Fruit fly (Drosophila melanogaster): ENCODE results near the gene app.

The app gene

dm6 chr3L:12222945-12223634, 43.6 kb downstream of the app start (continued):
- no peak for TF ChIP-seq ham (GFP tag; IDR thresholded peaks at IDR 0.05)
- peak; percentile 11 for TF ChIP-seq fd96Cb (tag; optimal IDR thresholded peaks at IDR 0.05)
- TF ChIP-seq CG17385 (GFP tag; optimal IDR thresholded peaks at IDR 0.05), result peak; percentile 43
- TF ChIP-seq CG12391 (tag; optimal IDR thresholded peaks at IDR 0.05), result peak; percentile 51
- TF ChIP-seq Rfx (GFP tag; IDR thresholded peaks at IDR 0.05), result peak; percentile 65
- TF ChIP-seq ATbp (GFP tag; optimal IDR thresholded peaks at IDR 0.05), result peak; percentile 6
- peak; percentile 42; the same call in 1 of the 2 replicates for TF ChIP-seq Ada2b (GFP tag; IDR thresholded peaks at IDR 0.05)
- TF ChIP-seq Spps (tag; optimal IDR thresholded peaks at IDR 0.05), result peak; percentile 9
- TF ChIP-seq CG18599 (GFP tag; optimal IDR thresholded peaks at IDR 0.05), result peak; percentile 4
- TF ChIP-seq CG11247 (GFP tag; IDR thresholded peaks at IDR 0.05), result 0 out of 2 replicates have a peak, but pooled peaks have one; percentile 31
- TF ChIP-seq CG10979 (tag; optimal IDR thresholded peaks at IDR 0.05), result no peak
- TF ChIP-seq CG31365 (tag; optimal IDR thresholded peaks at IDR 0.05), result no peak
- TF ChIP-seq ken (GFP tag; IDR thresholded peaks at IDR 0.05), result no peak
- TF ChIP-seq CG3163 (GFP tag; optimal IDR thresholded peaks at IDR 0.05), result no peak
- TF ChIP-seq CG4820 (GFP tag; optimal IDR thresholded peaks at IDR 0.05), result peak; percentile 81
- peak; percentile 22; the same call in 1 of the 3 replicates for TF ChIP-seq tgo (GFP tag; IDR thresholded peaks at IDR 0.05)
- no peak for TF ChIP-seq sim (GFP tag; IDR thresholded peaks at IDR 0.05)
- peak; percentile 7 for TF ChIP-seq CG12659 (GFP tag; optimal IDR thresholded peaks at IDR 0.05)
- TF ChIP-seq Blimp-1 (GFP tag; optimal IDR thresholded peaks at IDR 0.05), result peak; percentile 52
- TF ChIP-seq Med (GFP tag), result peak; percentile 78
- TF ChIP-seq CG2120 (GFP tag; optimal IDR thresholded peaks at IDR 0.05), result peak; percentile 7
- TF ChIP-seq vfl (GFP tag; optimal IDR thresholded peaks at IDR 0.05), result no peak
- TF ChIP-seq Abd-B (GFP tag; optimal IDR thresholded peaks at IDR 0.05), result no peak
- 0 out of 2 replicates have a peak, but pooled peaks have one; percentile 9 for TF ChIP-seq dimm (GFP tag; IDR thresholded peaks at IDR 0.05)
- TF ChIP-seq zen (tag; optimal IDR thresholded peaks at IDR 0.05), result no peak
- no peak for TF ChIP-seq salm (tag; optimal IDR thresholded peaks at IDR 0.05)
- peak; percentile 72 for TF ChIP-seq PHDP (tag; optimal IDR thresholded peaks at IDR 0.05)
- TF ChIP-seq CG13287 (GFP tag; IDR thresholded peaks at IDR 0.05; ENCODE audit: partially characterized antibody), result no peak
- TF ChIP-seq sr (GFP tag; IDR thresholded peaks at IDR 0.05), result peak; percentile 79
- no peak for TF ChIP-seq Nf-YA (GFP tag; IDR thresholded peaks at IDR 0.05)
- TF ChIP-seq E2f1 (GFP tag; IDR thresholded peaks at IDR 0.05), result peak; percentile 39; the same call in 1 of the 2 replicates
- peak; percentile 28 for TF ChIP-seq CG17359 (tag; optimal IDR thresholded peaks at IDR 0.05)
- TF ChIP-seq CG31224 (GFP tag; IDR thresholded peaks at IDR 0.05), result no peak
- TF ChIP-seq CG12219 (GFP tag; optimal IDR thresholded peaks at IDR 0.05), result peak; percentile 43
- TF ChIP-seq pan (optimal IDR thresholded peaks at IDR 0.05), result no peak
- TF ChIP-seq pan (GFP tag; optimal IDR thresholded peaks at IDR 0.05 in 1 of 2, IDR thresholded peaks at IDR 0.05 in 1 of 2), result peak in 1 of 2 experiments; percentile 66
- no peak for TF ChIP-seq CG6683 (GFP tag; optimal IDR thresholded peaks at IDR 0.05)
- TF ChIP-seq CG7839 (tag; optimal IDR thresholded peaks at IDR 0.05), result peak; percentile 64
- peak; percentile 48 for TF ChIP-seq nmo (GFP tag; optimal IDR thresholded peaks at IDR 0.05)
- no peak for TF ChIP-seq psq (GFP tag; optimal IDR thresholded peaks at IDR 0.05)
- no peak for TF ChIP-seq sna (GFP tag; IDR thresholded peaks at IDR 0.05; ENCODE audit: partially characterized antibody)
- peak; percentile 39; the same call in 1 of the 2 replicates for TF ChIP-seq chm (GFP tag; IDR thresholded peaks at IDR 0.05)
- peak; percentile 55; the same call in 1 of the 2 replicates for TF ChIP-seq vvl (GFP tag; IDR thresholded peaks at IDR 0.05)
- 0 out of 2 replicates have a peak, but pooled peaks have one; percentile 21 for TF ChIP-seq CG32767 (GFP tag; IDR thresholded peaks at IDR 0.05)
- TF ChIP-seq BtbVII (GFP tag; optimal IDR thresholded peaks at IDR 0.05), result peak; percentile 7
- peak; percentile 50; the same call in 1 of the 2 replicates for TF ChIP-seq CG14441 (GFP tag; IDR thresholded peaks at IDR 0.05)
- TF ChIP-seq CG3847 (GFP tag; IDR thresholded peaks at IDR 0.05), result peak; percentile 14; the same call in 1 of the 2 replicates
- peak; percentile 12 for TF ChIP-seq sug (tag; optimal IDR thresholded peaks at IDR 0.05)
- 0 out of 2 replicates have a peak, but pooled peaks have one; percentile 6 for TF ChIP-seq sisA (GFP tag; IDR thresholded peaks at IDR 0.05)

Data from whole organism, embryonic.